Worm (Caenorhabditis elegans) whole organism, late embryonic: ENCODE data around the gene EEED8.3.

Experiments
- C08G9.2 ChIP-seq: sonication (generic microtip); optimal IDR thresholded peaks from 2 replicates; lab custom pipeline; 2016; ENCODE audit warnings: mild to moderate bottlenecking, missing genetic modification characterization, moderate library complexity, missing compliant biosample characterization
- C38D4.7 ChIP-seq: fragments of 200-800 bp; sonication (Bioruptor generic); optimal IDR thresholded peaks from 2 replicates; lab custom pipeline; 2018; ENCODE audit warnings: mild to moderate bottlenecking, missing genetic modification characterization, moderate library complexity, missing compliant biosample characterization
- T23F11.4 ChIP-seq: fragments of 200-800 bp; sonication (Bioruptor generic); optimal IDR thresholded peaks from 2 replicates; lab custom pipeline; 2018; ENCODE audit warnings: mild to moderate bottlenecking, missing genetic modification characterization, missing compliant biosample characterization
- ceh-14 ChIP-seq: sonication (generic microtip); optimal IDR thresholded peaks from 2 replicates; lab custom pipeline; 2016; ENCODE audit warnings: missing genotype, missing genetic modification characterization, missing compliant biosample characterization
- ceh-18 ChIP-seq: sonication (generic microtip); optimal IDR thresholded peaks from 2 replicates; lab custom pipeline; 2016; ENCODE audit warnings: missing genetic modification characterization, missing compliant biosample characterization
- ceh-19 ChIP-seq: fragments of 200-800 bp; sonication (Bioruptor generic); optimal IDR thresholded peaks from 2 replicates; lab custom pipeline; 2018; ENCODE audit warnings: mild to moderate bottlenecking, missing genetic modification characterization, missing compliant biosample characterization
- ceh-2 ChIP-seq: sonication (generic microtip); optimal IDR thresholded peaks from 2 replicates; lab custom pipeline; 2016; ENCODE audit warnings: missing genotype, missing genetic modification characterization, missing compliant biosample characterization
- ceh-22 ChIP-seq: sonication (generic microtip); optimal IDR thresholded peaks from 2 replicates; lab custom pipeline; 2017; ENCODE audit warnings: missing biosample characterization, missing genetic modification characterization
- ceh-24 ChIP-seq: sonication (generic microtip); optimal IDR thresholded peaks from 2 replicates; lab custom pipeline; 2016; ENCODE audit warnings: mild to moderate bottlenecking, missing genetic modification characterization, missing compliant biosample characterization
- ceh-30 ChIP-seq: fragments of 150-350 bp; optimal IDR thresholded peaks from 2 replicates; lab custom pipeline; 2014; ENCODE audit warnings: missing biosample characterization, missing genetic modification characterization
- ceh-31 ChIP-seq: sonication (generic microtip); optimal IDR thresholded peaks from 2 replicates; lab custom pipeline; 2016; ENCODE audit warnings: missing genetic modification characterization, missing compliant biosample characterization
- ceh-48 ChIP-seq: sonication (generic microtip); optimal IDR thresholded peaks from 2 replicates; lab custom pipeline; 2016; ENCODE audit warnings: missing genetic modification characterization, inconsistent platforms, missing compliant biosample characterization
- ceh-9 ChIP-seq: sonication (generic microtip); optimal IDR thresholded peaks from 2 replicates; lab custom pipeline; 2016; ENCODE audit warnings: mild to moderate bottlenecking, missing genetic modification characterization, inconsistent platforms, missing compliant biosample characterization
- dve-1 ChIP-seq: sonication (generic microtip); optimal IDR thresholded peaks from 2 replicates; lab custom pipeline; 2017; ENCODE audit warnings: antibody characterized with exemption, mild to moderate bottlenecking, missing genetic modification characterization, missing compliant biosample characterization
- elt-2 ChIP-seq: sonication (generic microtip); optimal IDR thresholded peaks from 2 replicates; lab custom pipeline; 2016; ENCODE audit warnings: missing genetic modification reagents, missing genetic modification characterization, missing compliant biosample characterization
- fax-1 ChIP-seq: sonication (generic microtip); optimal IDR thresholded peaks from 2 replicates; lab custom pipeline; 2016; ENCODE audit warnings: missing genotype, missing genetic modification characterization, missing compliant biosample characterization
- fkh-10 ChIP-seq: fragments of 150-350 bp; optimal IDR thresholded peaks from 2 replicates; lab custom pipeline; 2014; ENCODE audit warnings: missing biosample characterization, missing genetic modification reagents, missing genetic modification characterization
- fkh-6 ChIP-seq: sonication (generic microtip); optimal IDR thresholded peaks from 2 replicates; lab custom pipeline; 2016; ENCODE audit warnings: missing genetic modification characterization, missing compliant biosample characterization
- gmeb-2 ChIP-seq: sonication (generic microtip); optimal IDR thresholded peaks from 2 replicates; lab custom pipeline; 2016; ENCODE audit warnings: missing genetic modification characterization, inconsistent platforms, missing compliant biosample characterization
- hlh-15 ChIP-seq: sonication (generic microtip); optimal IDR thresholded peaks from 2 replicates; lab custom pipeline; 2016; ENCODE audit warnings: missing genetic modification characterization, missing compliant biosample characterization
- hlh-6 ChIP-seq: sonication (generic microtip); optimal IDR thresholded peaks from 2 replicates; lab custom pipeline; 2016; ENCODE audit warnings: missing genotype, missing genetic modification characterization, missing compliant biosample characterization
- lim-6 ChIP-seq: sonication (generic microtip); optimal IDR thresholded peaks from 2 replicates; lab custom pipeline; 2016; ENCODE audit warnings: missing genetic modification characterization, missing compliant biosample characterization
- madf-2 ChIP-seq: sonication (generic microtip); optimal IDR thresholded peaks from 2 replicates; lab custom pipeline; 2017; ENCODE audit warnings: missing genetic modification characterization, missing compliant biosample characterization
- mec-3 ChIP-seq: sonication (generic microtip); optimal IDR thresholded peaks from 2 replicates; lab custom pipeline; 2016; ENCODE audit warnings: borderline replicate concordance, missing genetic modification characterization, missing compliant biosample characterization
- nhr-11 ChIP-seq: fragments of 150-350 bp; optimal IDR thresholded peaks from 2 replicates; lab custom pipeline; 2014; ENCODE audit warnings: missing biosample characterization, missing genetic modification characterization
- nhr-232 ChIP-seq: sonication (generic microtip); optimal IDR thresholded peaks from 2 replicates; lab custom pipeline; 2016; ENCODE audit warnings: missing genetic modification characterization, missing compliant biosample characterization
- npax-4 ChIP-seq: sonication (generic microtip); optimal IDR thresholded peaks from 2 replicates; lab custom pipeline; 2016; ENCODE audit warnings: missing genetic modification characterization, missing compliant biosample characterization
- pax-1 ChIP-seq: fragments of 150-350 bp; optimal IDR thresholded peaks from 2 replicates; lab custom pipeline; 2014; ENCODE audit warnings: missing biosample characterization, missing genetic modification characterization
- pha-4 ChIP-seq: fragments of 150-350 bp; optimal IDR thresholded peaks from 2 replicates; lab custom pipeline; 2018; ENCODE audit warnings: missing biosample characterization, missing genetic modification reagents, missing genetic modification characterization
- pqm-1 ChIP-seq: sonication (generic microtip); optimal IDR thresholded peaks from 2 replicates; lab custom pipeline; 2016; ENCODE audit warnings: missing genetic modification characterization, missing compliant biosample characterization
- sdc-2 ChIP-seq: sonication (generic microtip); optimal IDR thresholded peaks from 2 replicates; lab custom pipeline; 2016; ENCODE audit warnings: missing genotype, missing genetic modification characterization, missing compliant biosample characterization
- sox-2 ChIP-seq: fragments of 200-800 bp; sonication (Bioruptor generic); IDR thresholded peaks from 2 replicates; pipeline ENCODE4 v1.3.6; 2022; ENCODE audit warnings: missing genetic modification reagents, missing genetic modification characterization, missing compliant biosample characterization
- sox-4 ChIP-seq: sonication (generic microtip); optimal IDR thresholded peaks from 2 replicates; lab custom pipeline; 2017; ENCODE audit warnings: mild to moderate bottlenecking, missing genetic modification characterization, inconsistent platforms, missing compliant biosample characterization
- syd-9 ChIP-seq: sonication (generic microtip); optimal IDR thresholded peaks from 2 replicates; lab custom pipeline; 2016; ENCODE audit warnings: mild to moderate bottlenecking, missing genetic modification characterization, moderate library complexity, missing compliant biosample characterization
- tbx-2 ChIP-seq: sonication (generic microtip); optimal IDR thresholded peaks from 2 replicates; lab custom pipeline; 2016; ENCODE audit warnings: missing genetic modification characterization, missing compliant biosample characterization
- tbx-7 ChIP-seq: sonication (generic microtip); optimal IDR thresholded peaks from 2 replicates; lab custom pipeline; 2016; ENCODE audit warnings: missing genotype, missing genetic modification characterization, missing compliant biosample characterization
- ttx-3 ChIP-seq: sonication (generic microtip); optimal IDR thresholded peaks from 2 replicates; lab custom pipeline; 2016; ENCODE audit warnings: missing genetic modification reagents, missing genetic modification characterization, missing compliant biosample characterization
- unc-3 ChIP-seq, 2 experiments: fragments of 200-800 bp in 1 of 2; sonication (Bioruptor generic) in 1 of 2; sonication (generic microtip) in 1 of 2; conservative IDR thresholded peaks in 1 of 2; optimal IDR thresholded peaks in 1 of 2; 2 replicates each; pipeline versions ENCODE4 v1.3.6 to Lab custom; 2016 to 2022; ENCODE audit warnings: missing compliant biosample characterization in 2 of 2, missing genetic modification characterization in 2 of 2, missing genetic modification reagents in 1 of 2
- unc-42 ChIP-seq: sonication (generic microtip); optimal IDR thresholded peaks from 2 replicates; lab custom pipeline; 2016; ENCODE audit warnings: missing genotype, missing genetic modification characterization, missing compliant biosample characterization
- unc-55 ChIP-seq: sonication (generic microtip); optimal IDR thresholded peaks from 2 replicates; lab custom pipeline; 2017; ENCODE audit warnings: missing biosample characterization, missing genetic modification reagents, missing genetic modification characterization
- unc-86 ChIP-seq: sonication (generic microtip); optimal IDR thresholded peaks from 2 replicates; lab custom pipeline; 2016; ENCODE audit warnings: missing genetic modification characterization, missing compliant biosample characterization
- ztf-16 ChIP-seq: sonication (generic microtip); optimal IDR thresholded peaks from 2 replicates; lab custom pipeline; 2017; ENCODE audit warnings: missing genetic modification characterization, missing compliant biosample characterization

Gene EEED8.3

DNA sequence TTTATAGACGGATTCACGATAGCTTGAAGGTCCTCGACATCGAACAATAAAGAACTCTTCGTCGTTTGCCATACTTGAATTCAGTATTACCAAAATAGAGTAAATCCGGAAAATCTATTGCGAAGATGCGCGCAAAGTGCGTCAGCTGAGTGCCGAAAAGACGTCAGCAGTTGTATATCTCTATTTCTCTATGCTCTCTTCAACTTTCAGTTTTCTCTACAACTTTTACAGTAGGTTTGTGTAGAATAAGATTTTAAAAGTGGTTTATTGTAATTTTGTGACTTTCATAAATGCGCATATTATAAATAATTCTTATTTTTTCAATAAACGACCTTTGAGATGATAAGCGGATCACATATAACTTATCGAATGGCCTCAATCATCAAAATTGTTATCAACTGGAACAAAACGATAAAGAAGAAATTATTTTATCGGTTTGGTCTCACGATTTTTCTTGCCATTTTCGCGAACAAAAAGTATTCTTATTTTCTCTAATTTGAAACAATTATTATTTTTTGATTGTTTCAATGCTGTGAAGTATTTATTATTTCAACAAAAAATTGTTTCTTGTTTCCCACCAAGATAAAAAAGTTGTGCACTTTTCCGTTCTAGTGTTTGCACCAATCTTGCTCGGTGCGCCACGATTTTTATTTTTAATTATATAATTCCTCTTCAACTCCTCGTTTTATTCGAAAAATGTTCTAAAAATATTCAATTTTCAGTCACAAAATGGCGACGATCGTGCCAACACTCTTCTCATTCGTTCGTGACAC, 40.6 kb upstream of the EEED8.3 start, which contains the start of the genes agt-2 and F09E5.3 (continued):
- TF ChIP-seq sox-2: no peak
- no peak for TF ChIP-seq gmeb-2 (tag; lab: Kevin White, UChicago)
- TF ChIP-seq ttx-3: no peak
- peak; percentile 8 for TF ChIP-seq unc-55
- TF ChIP-seq, all 69 proteins: peak for 19

ce11 chrII:5374967-5375366, 39.1 kb upstream of the EEED8.3 start, which contains the start of gene algn-2:
Gene algn-2 (plus strand): TSS chrII:5375267.
- TF ChIP-seq unc-42 (tag; lab: Kevin White, UChicago): no peak
- no peak for TF ChIP-seq lim-6 (tag; lab: Kevin White, UChicago)
- no peak for TF ChIP-seq C08G9.2 (tag; lab: Kevin White, UChicago)
- TF ChIP-seq madf-2: no peak
- no peak for TF ChIP-seq ceh-48
- TF ChIP-seq ztf-16: no peak
- TF ChIP-seq sdc-2 (tag; lab: Kevin White, UChicago): no peak
- TF ChIP-seq ceh-31 (tag; lab: Kevin White, UChicago): no peak
- TF ChIP-seq ceh-2 (tag; lab: Kevin White, UChicago): no peak
- no peak for TF ChIP-seq unc-3 (GFP tag; conservative IDR thresholded peaks at IDR 0.05; lab: Robert Waterston, UW)
- TF ChIP-seq unc-3 (tag; optimal IDR thresholded peaks at IDR 0.05; lab: Kevin White, UChicago): no peak
- no peak for TF ChIP-seq unc-86
- TF ChIP-seq nhr-11 (tag; lab: Kevin White, UChicago): no peak
- no peak for TF ChIP-seq hlh-6 (tag; lab: Kevin White, UChicago)
- TF ChIP-seq, all 69 proteins: peak for 0

DNA sequence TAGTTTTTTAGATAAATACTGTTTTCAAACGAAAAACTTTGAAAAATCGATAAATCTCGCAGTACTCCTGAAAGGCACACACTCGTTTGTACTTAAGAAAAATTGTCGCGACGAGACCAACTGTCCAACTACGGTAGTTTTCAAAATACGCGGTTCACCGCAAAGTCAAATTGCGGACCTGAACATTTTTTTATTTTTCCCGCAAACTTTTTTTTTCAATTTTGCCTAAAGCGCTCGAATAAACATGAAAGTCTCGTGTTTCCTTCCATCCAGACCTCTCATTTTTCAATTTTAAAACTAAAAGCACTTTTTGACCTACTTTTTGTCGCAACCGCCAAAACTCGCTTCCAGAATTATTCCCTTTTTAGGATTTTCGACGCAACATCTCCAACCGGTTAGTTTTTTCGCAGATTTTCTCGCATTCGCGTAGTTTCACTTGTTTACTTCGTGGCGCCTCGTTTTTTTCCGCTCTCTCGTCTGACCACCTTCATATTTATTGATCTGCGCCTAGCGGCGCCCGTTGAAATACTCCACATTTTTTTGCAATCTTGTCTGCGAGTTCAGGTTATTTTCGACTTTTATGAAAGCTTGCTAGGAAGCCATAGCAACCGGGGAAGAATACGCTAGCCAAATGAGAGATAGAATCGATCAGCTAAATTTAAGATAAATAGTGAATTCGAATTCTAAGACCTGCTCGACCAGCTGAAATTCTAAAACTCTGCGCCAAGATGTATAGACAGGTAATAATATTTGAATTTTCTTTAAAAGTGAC, 36.4 kb upstream of the EEED8.3 start, which contains the start of gene prdx-2:
prdx-2 (plus strand) TSS at position 729 of the 772 bp plus-strand sequence.
- TF ChIP-seq syd-9: no peak
- TF ChIP-seq hlh-15 (tag; lab: Kevin White, UChicago): no peak
- no peak for TF ChIP-seq ceh-24
- no peak for TF ChIP-seq C38D4.7 (GFP tag; lab: Kevin White, UChicago)
- no peak for TF ChIP-seq T23F11.4
- TF ChIP-seq pax-1 (tag; lab: Kevin White, UChicago): no peak
- no peak for TF ChIP-seq mec-3
- TF ChIP-seq pha-4 (tag; lab: Kevin White, UChicago): no peak
- no peak for TF ChIP-seq unc-86
- no peak for TF ChIP-seq fkh-10 (GFP tag; lab: Kevin White, UChicago)
- TF ChIP-seq ceh-31 (tag; lab: Kevin White, UChicago): no peak
- TF ChIP-seq fkh-6 (tag; lab: Kevin White, UChicago): no peak
- no peak for TF ChIP-seq ceh-22 (tag; lab: Kevin White, UChicago)
- TF ChIP-seq npax-4 (tag; lab: Kevin White, UChicago): no peak
- TF ChIP-seq ceh-9 (tag; lab: Kevin White, UChicago): no peak
- TF ChIP-seq ceh-30 (tag; lab: Kevin White, UChicago): no peak
- no peak for TF ChIP-seq ceh-2 (tag; lab: Kevin White, UChicago)
- TF ChIP-seq, all 69 proteins: peak for 0

- TF ChIP-seq ceh-22 (tag; lab: Kevin White, UChicago) (no peak), tbx-7 (no peak), ceh-31 (tag; lab: Kevin White, UChicago) (no peak), ceh-14 (tag; lab: Kevin White, UChicago) (no peak), nhr-232 (no peak), ceh-18 (no peak), hlh-15 (tag; lab: Kevin White, UChicago) (no peak), dve-1 (no peak), tbx-2 (tag; lab: Kevin White, UChicago) (no peak), sox-4 (tag; lab: Kevin White, UChicago) (no peak), elt-2 (tag; lab: Kevin White, UChicago) (no peak), ceh-9 (tag; lab: Kevin White, UChicago) (no peak), C38D4.7 (GFP tag; lab: Kevin White, UChicago) (no peak), ceh-19 (GFP tag; lab: Kevin White, UChicago) (no peak), fkh-10 (GFP tag; lab: Kevin White, UChicago) (no peak), fax-1 (no peak), pqm-1 (no peak), pax-1 (tag; lab: Kevin White, UChicago) (no peak)
- TF ChIP-seq, all 69 proteins: peak for 0
These were observed 35.9 kb upstream of the EEED8.3 start for ce11 chrII:5378239-5378521.
